Fruit fly (Drosophila melanogaster): ENCODE measurements around the gene mRpL24.

DNA sequence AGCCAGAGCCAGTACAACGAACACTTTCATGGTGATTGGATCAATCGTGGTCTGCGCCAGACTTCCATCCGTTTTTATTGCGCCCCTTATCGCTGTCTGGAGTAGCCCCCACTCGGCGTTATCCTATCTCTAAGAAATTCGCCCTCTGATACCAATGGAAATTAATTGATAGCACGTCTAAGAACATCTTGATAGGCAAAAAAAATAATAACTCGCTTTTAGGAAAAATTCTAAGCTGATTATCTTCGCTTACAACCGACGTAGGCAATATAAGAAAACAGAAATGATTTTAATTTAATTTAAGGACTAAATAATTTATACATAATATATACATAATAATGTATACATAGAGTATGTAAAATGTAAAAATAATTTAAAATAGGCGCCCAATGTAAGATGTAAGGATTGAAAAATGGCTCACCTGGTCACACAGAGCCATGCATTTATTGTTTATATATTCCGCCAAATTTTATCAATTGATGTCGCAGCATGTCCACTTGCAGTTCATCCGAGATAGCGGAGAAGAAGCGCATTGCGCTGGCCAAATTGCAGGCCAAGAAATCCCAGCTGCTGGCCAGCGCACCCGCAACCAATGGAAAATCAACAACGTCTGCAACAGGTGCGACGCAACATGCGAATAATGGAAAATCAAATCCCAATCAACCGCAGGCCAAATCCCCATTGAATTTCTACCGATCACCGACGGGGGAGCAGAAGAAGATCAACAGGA lies 10.1 kb upstream of the mRpL24 start, which contains the start of the genes Jon25Bi and Marcal1:
- TF ChIP-seq Dll (optimal IDR thresholded peaks at IDR 0.05) = no peak
- no peak for TF ChIP-seq pan (optimal IDR thresholded peaks at IDR 0.05)

Measured in whole organism.